Fruit fly (Drosophila melanogaster): ENCODE results near the gene CG31013.

Gene CG31013

DNA sequence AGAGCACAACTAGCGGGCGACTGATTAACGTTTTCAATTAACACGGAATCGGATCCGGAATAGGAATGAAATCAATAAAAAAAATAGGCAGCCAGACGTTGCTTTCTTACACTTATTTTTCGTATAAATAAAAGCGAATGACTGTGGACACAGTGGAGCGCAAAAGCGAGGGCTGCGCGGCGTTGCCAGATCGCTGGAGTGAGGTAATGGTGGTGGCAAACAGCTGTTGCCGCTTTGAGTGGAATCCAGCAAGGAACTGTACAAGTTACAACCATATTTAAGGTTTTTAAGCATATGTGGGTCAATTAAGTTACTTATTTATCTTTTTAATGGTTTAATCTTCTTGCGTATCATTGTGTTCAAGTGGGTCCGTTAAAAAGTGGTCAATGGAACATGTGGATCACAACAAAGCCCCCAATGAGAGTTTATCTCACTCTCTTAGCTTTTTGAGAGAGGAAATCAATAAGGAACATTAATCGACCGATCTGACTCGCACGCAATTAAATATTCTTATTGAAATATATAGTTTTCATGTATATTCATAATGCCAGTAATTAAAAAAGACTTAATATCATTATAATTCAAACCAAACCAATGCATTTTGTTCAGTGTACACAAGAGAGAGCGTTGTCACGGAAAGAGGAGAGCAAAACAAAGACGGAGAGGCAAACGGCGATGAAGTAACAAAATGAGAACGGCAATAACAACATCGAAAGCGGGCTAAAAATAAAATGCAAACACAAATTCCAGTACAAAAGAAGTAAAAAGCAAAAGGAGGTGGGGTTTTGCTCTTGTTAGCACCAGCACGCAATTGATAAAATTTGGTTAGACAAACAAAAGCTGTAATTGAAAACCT lies 45.3 kb downstream of the CG31013 start (continued):
- TF ChIP-seq Asciz (GFP tag; optimal IDR thresholded peaks at IDR 0.05) (peak; percentile 86), ken (GFP tag; IDR thresholded peaks at IDR 0.05) (peak; percentile 90), CG13624 (GFP tag; optimal IDR thresholded peaks at IDR 0.05) (peak; percentile 70), CG33213 (GFP tag; optimal IDR thresholded peaks at IDR 0.05) (peak; percentile 77), esg (GFP tag; conservative IDR thresholded peaks at IDR 0.05) (peak; percentile 88), Elba2 (GFP tag; optimal IDR thresholded peaks at IDR 0.05) (no peak), luna (GFP tag; optimal IDR thresholded peaks at IDR 0.05) (peak; percentile 62), seq (GFP tag; IDR thresholded peaks at IDR 0.05) (peak; percentile 93), Doc2 (GFP tag; IDR thresholded peaks at IDR 0.05) (0 out of 2 replicates have a peak, but pooled peaks have one; percentile 43), Tbp (GFP tag; optimal IDR thresholded peaks at IDR 0.05) (no peak), pita (GFP tag; optimal IDR thresholded peaks at IDR 0.05) (no peak), CG18262 (tag; optimal IDR thresholded peaks at IDR 0.05) (peak; percentile 93), CG11093 (GFP tag; IDR thresholded peaks at IDR 0.05) (peak; percentile 86), CG16863 (GFP tag; optimal IDR thresholded peaks at IDR 0.05) (peak; percentile 83), PHDP (tag; optimal IDR thresholded peaks at IDR 0.05) (peak; percentile 92), YL-1 (GFP tag; optimal IDR thresholded peaks at IDR 0.05) (peak; percentile 20), tio (GFP tag; optimal IDR thresholded peaks at IDR 0.05) (peak; percentile 84), Sry-β (GFP tag; optimal IDR thresholded peaks at IDR 0.05) (peak; percentile 21), Dip2 (GFP tag; IDR thresholded peaks at IDR 0.05) (peak; percentile 38; the same call in 1 of the 2 replicates), grau (tag; optimal IDR thresholded peaks at IDR 0.05) (peak; percentile 89), hkb (optimal IDR thresholded peaks at IDR 0.05) (no peak), hkb (GFP tag; IDR thresholded peaks at IDR 0.05) (peak; percentile 98), chif (GFP tag; optimal IDR thresholded peaks at IDR 0.05) (peak; percentile 81 to 86), al (GFP tag; IDR thresholded peaks at IDR 0.05) (peak; percentile 85), HLH54F (GFP tag; optimal IDR thresholded peaks at IDR 0.05) (peak; percentile 86), CG14667 (GFP tag; IDR thresholded peaks at IDR 0.05) (peak; percentile 84), trh (GFP tag; optimal IDR thresholded peaks at IDR 0.05) (peak; percentile 89), zen (tag; optimal IDR thresholded peaks at IDR 0.05) (peak; percentile 80), Dad (GFP tag; optimal IDR thresholded peaks at IDR 0.05) (peak; percentile 86), CG16779 (GFP tag; IDR thresholded peaks at IDR 0.05) (peak; percentile 87), Xbp1 (GFP tag; optimal IDR thresholded peaks at IDR 0.05) (peak; percentile 90), CG13775 (GFP tag; optimal IDR thresholded peaks at IDR 0.05) (peak; percentile 86), Hr78 (GFP tag; optimal IDR thresholded peaks at IDR 0.05) (peak in 1 of 2 experiments; percentile 55), CG17802 (tag; optimal IDR thresholded peaks at IDR 0.05) (peak; percentile 71), Ssrp (tag; optimal IDR thresholded peaks at IDR 0.05) (peak; percentile 78), CG4404 (GFP tag; IDR thresholded peaks at IDR 0.05) (peak; percentile 51)

dm6 chr3R:30599404-30599980 lies 46.2 kb downstream of the CG31013 start:
- TF ChIP-seq cad (GFP tag; optimal IDR thresholded peaks at IDR 0.05): no peak
- no peak for TF ChIP-seq CG17359 (tag; optimal IDR thresholded peaks at IDR 0.05)
- TF ChIP-seq grn (GFP tag; optimal IDR thresholded peaks at IDR 0.05): peak; percentile 12
- peak; percentile 81 for TF ChIP-seq CG4360 (GFP tag; IDR thresholded peaks at IDR 0.05)
- TF ChIP-seq CG16779 (GFP tag; IDR thresholded peaks at IDR 0.05): no peak
- peak; percentile 50 for TF ChIP-seq mirr (GFP tag; optimal IDR thresholded peaks at IDR 0.05)
- TF ChIP-seq HLH4C (GFP tag; IDR thresholded peaks at IDR 0.05; ENCODE audit: partially characterized antibody): no peak
- TF ChIP-seq Mad (GFP tag; optimal IDR thresholded peaks at IDR 0.05): no peak
- peak; percentile 46; the same call in 1 of the 2 replicates for TF ChIP-seq Bgb (GFP tag; IDR thresholded peaks at IDR 0.05; ENCODE audit: partially characterized antibody)
- TF ChIP-seq CG11560 (tag; IDR thresholded peaks at IDR 0.05): no peak
- no peak for TF ChIP-seq run (tag; optimal IDR thresholded peaks at IDR 0.05)
- TF ChIP-seq CG4404 (GFP tag; IDR thresholded peaks at IDR 0.05): no peak
- TF ChIP-seq z (GFP tag; IDR thresholded peaks at IDR 0.05): peak; percentile 97
- TF ChIP-seq CG10654 (GFP tag; optimal IDR thresholded peaks at IDR 0.05): no peak
- TF ChIP-seq CG10209 (GFP tag; optimal IDR thresholded peaks at IDR 0.05): no peak
- TF ChIP-seq CG3163 (GFP tag; optimal IDR thresholded peaks at IDR 0.05): no peak
- no peak for TF ChIP-seq ranshi (GFP tag; IDR thresholded peaks at IDR 0.05)

Measured in whole organism, embryonic.